Worm (Caenorhabditis elegans) whole organism, L1 larva: ENCODE measurements around the gene msp-57.

Experiments
- C16A3.4 ChIP-seq: fragments of 150-350 bp; optimal IDR thresholded peaks from 2 replicates; lab custom pipeline; 2014; ENCODE audit warnings: missing biosample characterization, missing genetic modification characterization
- C34B4.2 ChIP-seq: sonication (generic microtip); optimal IDR thresholded peaks from 2 replicates; lab custom pipeline; 2017; ENCODE audit warnings: mild to moderate bottlenecking, missing genetic modification characterization, missing compliant biosample characterization
- F16B12.6 ChIP-seq: fragments of 150-350 bp; optimal IDR thresholded peaks from 2 replicates; lab custom pipeline; 2014; ENCODE audit warnings: missing biosample characterization, missing genetic modification characterization
- Y116A8C.19 ChIP-seq: sonication (generic microtip); optimal IDR thresholded peaks from 2 replicates; lab custom pipeline; 2016; ENCODE audit warnings: missing compliant biosample characterization, missing genetic modification characterization, borderline replicate concordance
- blmp-1 ChIP-seq: fragments of 150-350 bp; optimal IDR thresholded peaks from 2 replicates; lab custom pipeline; 2014; ENCODE audit warnings: missing biosample characterization, missing genetic modification characterization
- ceh-63 ChIP-seq: fragments of 200-800 bp; sonication (Bioruptor generic); optimal IDR thresholded peaks from 2 replicates; lab custom pipeline; 2018; ENCODE audit warnings: mild to moderate bottlenecking, missing genetic modification characterization, missing compliant biosample characterization
- ceh-8 ChIP-seq: fragments of 200-800 bp; sonication (Bioruptor generic); optimal IDR thresholded peaks from 2 replicates; lab custom pipeline; 2018; ENCODE audit warnings: mild to moderate bottlenecking, missing genetic modification characterization, moderate library complexity, missing compliant biosample characterization
- ceh-82 ChIP-seq, 3 experiments: fragments of 150-350 bp in 1 of 3; sonication (generic microtip) in 2 of 3; optimal IDR thresholded peaks; 2 replicates each; lab custom pipeline; 2014 to 2017; ENCODE audit warnings: missing biosample characterization in 3 of 3, missing genetic modification characterization in 3 of 3
- ces-1 ChIP-seq: fragments of 150-350 bp; optimal IDR thresholded peaks from 2 replicates; lab custom pipeline; 2014; ENCODE audit warnings: missing biosample characterization, missing genetic modification reagents, missing genetic modification characterization
- efl-1 ChIP-seq, 4 experiments: fragments of 150-350 bp; optimal IDR thresholded peaks in 3 of 4; peaks in 1 of 4; 1 replicate in 1 of 4; 2 replicates in 3 of 4; lab custom pipeline; 2014; ENCODE audit warnings: missing biosample characterization in 2 of 4, missing genetic modification characterization in 2 of 4, missing genetic modification reagents in 2 of 4
- egl-13 ChIP-seq: sonication (generic microtip); optimal IDR thresholded peaks from 2 replicates; lab custom pipeline; 2016; ENCODE audit warnings: missing genotype, missing genetic modification reagents, missing genetic modification characterization, missing compliant biosample characterization
- egl-27 ChIP-seq, 2 experiments: fragments of 150-350 bp in 1 of 2; sonication (generic microtip); optimal IDR thresholded peaks; 3 replicates each; lab custom pipeline; 2017 to 2018; ENCODE audit warnings: missing biosample characterization in 2 of 2, missing genetic modification characterization in 2 of 2, missing genetic modification reagents in 2 of 2
- elt-2 ChIP-seq: sonication (generic microtip); optimal IDR thresholded peaks from 2 replicates; lab custom pipeline; 2016; ENCODE audit warnings: missing genetic modification characterization, mild to moderate bottlenecking, inconsistent platforms, missing compliant biosample characterization, missing genetic modification reagents
- ets-5 ChIP-seq: fragments of 200-800 bp; sonication (Bioruptor generic); IDR thresholded peaks from 2 replicates; pipeline ENCODE4 v1.3.6; 2022; ENCODE audit warnings: missing genetic modification characterization, missing compliant biosample characterization
- hlh-17 ChIP-seq: fragments of 200-800 bp; sonication (Bioruptor generic); optimal IDR thresholded peaks from 2 replicates; lab custom pipeline; 2018; ENCODE audit warnings: missing genetic modification characterization, mild to moderate bottlenecking, missing compliant biosample characterization, moderate library complexity, borderline replicate concordance
- irx-1 ChIP-seq: sonication (generic microtip); optimal IDR thresholded peaks from 2 replicates; lab custom pipeline; 2016; ENCODE audit warnings: missing genetic modification characterization, missing compliant biosample characterization
- lin-35 ChIP-seq, 2 experiments: fragments of 150-350 bp; optimal IDR thresholded peaks; 2 replicates each; lab custom pipeline; 2014; ENCODE audit warnings: missing biosample characterization in 2 of 2, missing genetic modification characterization in 2 of 2, missing genetic modification reagents in 2 of 2
- lir-3 ChIP-seq: sonication (generic microtip); optimal IDR thresholded peaks from 2 replicates; lab custom pipeline; 2016; ENCODE audit warnings: mild to moderate bottlenecking, missing genetic modification characterization, moderate library complexity, missing compliant biosample characterization; ENCODE audit not compliant: poor library complexity
- lsy-2 ChIP-seq, 2 experiments: fragments of 150-350 bp; optimal IDR thresholded peaks; 2 replicates each; lab custom pipeline; 2014; ENCODE audit warnings: missing biosample characterization in 2 of 2, missing genetic modification characterization in 2 of 2
- mdl-1 ChIP-seq, 2 experiments: fragments of 150-350 bp; optimal IDR thresholded peaks; 2 replicates each; lab custom pipeline; 2014 to 2017; ENCODE audit warnings: missing biosample characterization in 2 of 2, missing genetic modification characterization in 2 of 2, inconsistent platforms in 1 of 2
- mep-1 ChIP-seq: fragments of 150-350 bp; optimal IDR thresholded peaks from 2 replicates; lab custom pipeline; 2014; ENCODE audit warnings: missing biosample characterization, missing genetic modification characterization
- nhr-11 ChIP-seq: fragments of 150-350 bp; optimal IDR thresholded peaks from 2 replicates; lab custom pipeline; 2014; ENCODE audit warnings: missing biosample characterization, missing genetic modification characterization
- nhr-12 ChIP-seq: sonication (generic microtip); optimal IDR thresholded peaks from 2 replicates; lab custom pipeline; 2017; ENCODE audit warnings: missing biosample characterization, missing genetic modification characterization
- nhr-237 ChIP-seq: fragments of 150-350 bp; optimal IDR thresholded peaks from 2 replicates; lab custom pipeline; 2014; ENCODE audit warnings: missing biosample characterization, missing genetic modification characterization
- nhr-47 ChIP-seq: sonication (generic microtip); optimal IDR thresholded peaks from 2 replicates; lab custom pipeline; 2016; ENCODE audit warnings: mild to moderate bottlenecking, missing genetic modification characterization, moderate library complexity, missing compliant biosample characterization
- nhr-71 ChIP-seq: sonication (generic microtip); optimal IDR thresholded peaks from 2 replicates; lab custom pipeline; 2016; ENCODE audit warnings: mild to moderate bottlenecking, missing genetic modification characterization, moderate library complexity, missing compliant biosample characterization
- nhr-76 ChIP-seq: sonication (generic microtip); optimal IDR thresholded peaks from 2 replicates; lab custom pipeline; 2017; ENCODE audit warnings: missing biosample characterization, missing genetic modification characterization
- nhr-84 ChIP-seq: sonication (generic microtip); optimal IDR thresholded peaks from 2 replicates; lab custom pipeline; 2017; ENCODE audit warnings: missing biosample characterization, missing genetic modification characterization
- nhr-85 ChIP-seq: sonication (generic microtip); peaks from one replicate; lab custom pipeline; 2016; ENCODE audit warnings: missing genetic modification characterization, inconsistent platforms, missing compliant biosample characterization
- sup-37 ChIP-seq: fragments of 200-800 bp; sonication (Bioruptor generic); optimal IDR thresholded peaks from 2 replicates; lab custom pipeline; 2018; ENCODE audit warnings: mild to moderate bottlenecking, missing genetic modification characterization, missing compliant biosample characterization
- tbx-2 ChIP-seq: sonication (generic microtip); optimal IDR thresholded peaks from 2 replicates; lab custom pipeline; 2016; ENCODE audit warnings: missing genetic modification characterization, missing compliant biosample characterization
- tlp-1 ChIP-seq: fragments of 150-350 bp; optimal IDR thresholded peaks from 2 replicates; lab custom pipeline; 2014; ENCODE audit warnings: missing biosample characterization, missing genetic modification characterization
- unc-130 ChIP-seq: fragments of 150-350 bp; optimal IDR thresholded peaks from 2 replicates; lab custom pipeline; 2017; ENCODE audit warnings: missing biosample characterization, missing genetic modification characterization, inconsistent platforms
- unc-30 ChIP-seq: sonication (generic microtip); optimal IDR thresholded peaks from 2 replicates; lab custom pipeline; 2017; ENCODE audit warnings: missing biosample characterization, missing genetic modification characterization
- unc-62 ChIP-seq: fragments of 150-350 bp; optimal IDR thresholded peaks from 2 replicates; lab custom pipeline; 2014; ENCODE audit warnings: missing biosample characterization, missing genetic modification reagents, missing genetic modification characterization
- unc-86 ChIP-seq: sonication (generic microtip); optimal IDR thresholded peaks from 2 replicates; lab custom pipeline; 2016; ENCODE audit warnings: missing genetic modification characterization, missing compliant biosample characterization
- vab-15 ChIP-seq: sonication (generic microtip); optimal IDR thresholded peaks from 2 replicates; lab custom pipeline; 2017; ENCODE audit warnings: missing genotype, mild to moderate bottlenecking, missing genetic modification characterization, missing compliant biosample characterization
- xbp-1 ChIP-seq: sonication (generic microtip); optimal IDR thresholded peaks from 2 replicates; lab custom pipeline; 2016; ENCODE audit warnings: missing genetic modification characterization, missing compliant biosample characterization

The msp-57 gene

DNA sequence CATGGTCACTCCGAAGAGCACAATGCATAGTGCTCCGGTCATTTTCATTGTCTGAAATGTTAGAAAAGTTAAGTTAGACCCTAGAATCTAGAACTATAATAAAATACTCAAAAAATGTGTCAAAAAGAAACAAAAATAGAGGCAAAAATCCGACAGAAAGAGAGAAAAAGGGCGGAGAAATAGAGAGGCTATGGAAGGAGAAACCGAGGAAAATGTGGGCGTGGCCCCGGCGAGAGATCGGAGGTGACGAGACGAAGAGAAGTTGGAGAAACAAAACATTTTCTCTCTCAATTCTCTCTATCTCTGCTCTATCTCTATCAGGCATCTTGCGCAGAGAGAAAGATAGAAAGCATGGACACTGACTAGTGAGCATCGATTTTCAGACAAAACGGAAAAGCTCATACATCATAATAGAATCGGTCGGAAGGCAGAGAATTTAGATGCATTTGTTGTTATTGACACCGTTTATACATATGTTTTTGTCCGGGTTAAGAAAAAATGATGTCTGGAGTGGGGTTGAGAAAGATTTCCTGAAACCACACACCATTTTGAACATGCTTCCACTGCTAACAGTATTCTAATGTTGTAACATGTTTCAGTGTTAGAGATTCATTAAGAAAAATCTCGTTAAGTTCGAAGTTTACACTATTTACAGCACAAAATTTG is 41.0 kb downstream of the msp-57 start, which contains the start of gene C02B10.3 (continued):
- no peak for TF ChIP-seq nhr-11
- no peak for TF ChIP-seq C34B4.2 (tag; lab: Kevin White, UChicago)
- no peak for TF ChIP-seq sup-37
- no peak for TF ChIP-seq unc-62
- TF ChIP-seq ceh-63 (GFP tag; lab: Kevin White, UChicago): no peak
- no peak for TF ChIP-seq elt-2 (tag; lab: Kevin White, UChicago)
- TF ChIP-seq Y116A8C.19: no peak
- no peak for TF ChIP-seq mep-1
- TF ChIP-seq, all 84 proteins: peak for 18

DNA sequence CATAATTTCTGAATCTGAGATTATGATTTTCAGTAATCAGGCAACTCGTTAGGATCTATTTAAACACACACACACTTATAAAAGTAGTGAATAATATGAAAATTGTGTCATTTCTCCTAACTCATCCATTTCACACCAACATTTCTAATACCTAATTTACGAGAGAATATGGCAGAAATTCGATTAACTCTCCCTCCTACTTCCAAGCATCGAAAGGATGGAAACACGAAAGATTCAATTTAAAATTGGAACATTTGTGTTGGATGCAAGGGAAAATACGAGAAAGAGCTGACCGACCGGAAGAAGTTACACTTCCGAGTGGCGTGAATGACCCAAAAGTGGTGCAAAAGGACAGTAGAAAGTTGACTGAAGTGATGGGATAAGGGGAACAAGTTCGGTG is 46.6 kb downstream of the msp-57 start:
- TF ChIP-seq ets-5 (no peak), nhr-237 (tag; lab: Kevin White, UChicago) (no peak), hlh-17 (no peak), lin-35 (GFP tag; optimal IDR thresholded peaks at IDR 0.05; lab: Kevin White, UChicago) (no peak), unc-86 (tag; lab: Kevin White, UChicago) (no peak), vab-15 (no peak), egl-13 (tag; lab: Kevin White, UChicago) (no peak), egl-27 (tag; optimal IDR thresholded peaks at IDR 0.05; lab: Kevin White, UChicago) (no peak), ces-1 (no peak), nhr-47 (tag; lab: Kevin White, UChicago) (no peak), tlp-1 (tag; lab: Kevin White, UChicago) (no peak)

DNA sequence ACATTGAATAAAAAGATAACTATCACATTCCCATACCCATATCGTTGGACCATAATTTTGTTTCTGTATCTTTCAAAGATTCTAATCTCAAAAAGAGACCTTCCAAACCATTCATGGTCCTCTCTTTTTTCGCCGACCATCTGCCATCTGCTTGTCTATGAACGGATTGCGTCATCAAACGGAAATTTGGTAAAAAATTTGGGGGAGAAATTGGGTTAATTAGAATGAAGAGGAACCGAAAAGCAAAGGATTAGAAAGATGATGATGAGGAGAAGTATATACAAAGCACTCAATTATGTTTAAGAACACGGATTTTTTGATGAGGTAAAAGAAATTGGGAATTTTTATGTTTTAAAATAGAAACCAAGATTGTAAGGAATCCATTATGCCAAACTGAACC is 47.6 kb downstream of the msp-57 start:
- no peak for TF ChIP-seq efl-1 (optimal IDR thresholded peaks at IDR 0.05; lab: Kevin White, UChicago)
- peak in 1 of 2 experiments; percentile 55 for TF ChIP-seq efl-1 (GFP tag; optimal IDR thresholded peaks at IDR 0.05 in 1 of 2; lab: Kevin White, UChicago)
- TF ChIP-seq unc-30: no peak

DNA sequence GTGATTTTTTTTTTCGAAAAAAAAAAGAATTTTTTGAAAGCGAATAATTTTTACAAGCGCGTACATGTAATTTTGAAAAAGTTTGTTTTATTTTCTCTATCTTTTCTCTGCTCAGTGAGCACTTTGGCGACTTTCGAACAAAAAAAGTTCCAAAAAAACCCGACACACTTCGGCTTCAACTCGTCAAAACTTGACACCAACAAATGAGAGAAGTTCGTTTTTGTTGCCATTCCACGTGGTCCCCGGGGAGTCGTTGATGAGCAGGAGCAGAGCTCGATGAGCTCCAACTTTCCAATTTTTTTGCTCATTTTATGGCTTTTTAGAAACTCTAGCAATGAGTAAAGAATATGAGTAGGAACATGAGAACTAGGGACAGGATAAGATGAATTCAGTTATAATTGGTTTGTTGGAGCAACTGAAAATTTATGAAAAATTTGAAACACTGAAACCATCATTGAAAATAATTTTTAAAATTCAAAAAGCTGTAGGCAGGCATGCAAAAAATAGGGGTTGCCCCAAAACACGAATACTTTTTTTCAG is 48.1 kb downstream of the msp-57 start:
- TF ChIP-seq F16B12.6 (tag; lab: Kevin White, UChicago): no peak
- peak; percentile 20 for TF ChIP-seq nhr-85
- TF ChIP-seq sup-37: no peak
- TF ChIP-seq irx-1 (tag; lab: Kevin White, UChicago): no peak

DNA sequence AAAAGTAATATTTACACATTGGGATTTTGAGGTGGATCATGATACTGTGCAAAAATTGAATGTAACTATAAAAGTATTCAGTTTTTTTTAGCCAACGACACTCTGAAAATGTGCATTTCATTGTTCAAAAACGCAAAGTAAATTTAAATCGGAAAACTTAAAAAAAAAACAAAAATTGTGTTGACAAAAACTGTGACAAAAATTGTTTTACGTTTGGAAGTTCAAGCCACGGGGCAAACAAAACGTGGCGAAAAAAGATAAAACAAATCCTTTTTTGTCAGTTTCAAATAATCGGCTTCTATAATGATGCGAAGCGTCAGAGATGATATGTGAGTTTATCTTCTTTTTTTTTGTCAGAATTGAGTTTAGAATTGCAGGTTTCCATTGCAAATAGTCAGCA is 49.2 kb downstream of the msp-57 start, which contains the start of gene AC7.3:
AC7.3 (plus strand) TSS at position 301 of the 400 bp plus-strand sequence.
- no peak for TF ChIP-seq elt-2 (tag; lab: Kevin White, UChicago)
- TF ChIP-seq xbp-1 (tag; lab: Kevin White, UChicago): no peak
- no peak for TF ChIP-seq lir-3 (tag; lab: Kevin White, UChicago)
- no peak for TF ChIP-seq mdl-1 (tag; optimal IDR thresholded peaks at IDR 0.05; lab: Kevin White, UChicago)
- TF ChIP-seq C16A3.4 (tag; lab: Kevin White, UChicago): no peak
- no peak for TF ChIP-seq ceh-82 (tag; optimal IDR thresholded peaks at IDR 0.05; lab: Kevin White, UChicago)
- no peak for TF ChIP-seq nhr-12 (tag; lab: Kevin White, UChicago)
- no peak for TF ChIP-seq unc-130 (tag; lab: Kevin White, UChicago)
- TF ChIP-seq tbx-2 (tag; lab: Kevin White, UChicago): no peak
- TF ChIP-seq nhr-76 (tag; lab: Kevin White, UChicago): no peak
- TF ChIP-seq nhr-11: no peak
- TF ChIP-seq lsy-2 (tag; optimal IDR thresholded peaks at IDR 0.05; lab: Kevin White, UChicago): no peak
- TF ChIP-seq nhr-71 (tag; lab: Kevin White, UChicago): no peak
- TF ChIP-seq nhr-84: no peak
- TF ChIP-seq blmp-1: no peak
- TF ChIP-seq ceh-8 (GFP tag; lab: Kevin White, UChicago): no peak
- TF ChIP-seq, all 84 proteins: peak for 0
